Fruit fly (Drosophila melanogaster): ENCODE measurements around the gene CG10237.

The CG10237 gene

dm6 chr2L:19453381-19453780 lies 10.9 kb upstream of the CG10237 start, which contains the start of gene Top2 (continued):
- TF ChIP-seq CG13123 (GFP tag; optimal IDR thresholded peaks at IDR 0.05) = peak; percentile 47
- TF ChIP-seq CG17328 (GFP tag; IDR thresholded peaks at IDR 0.05) = no peak
- peak; percentile 30; the same call in 1 of the 2 replicates for TF ChIP-seq E2f1 (GFP tag; IDR thresholded peaks at IDR 0.05)
- TF ChIP-seq Neu2 (GFP tag; optimal IDR thresholded peaks at IDR 0.05; ENCODE audit: borderline replicate concordance) = peak; percentile 1
- TF ChIP-seq Mad (GFP tag; optimal IDR thresholded peaks at IDR 0.05) = peak; percentile 58
- peak; percentile 18 for TF ChIP-seq Hr3 (GFP tag; optimal IDR thresholded peaks at IDR 0.05)
- peak; percentile 50 for TF ChIP-seq slbo (GFP tag; IDR thresholded peaks at IDR 0.05)
- peak; percentile 39 for TF ChIP-seq Aef1 (GFP tag; IDR thresholded peaks at IDR 0.05)
- peak; percentile 9; the same call in 1 of the 2 replicates for TF ChIP-seq vvl (GFP tag; IDR thresholded peaks at IDR 0.05)
- no peak for TF ChIP-seq en (GFP tag; optimal IDR thresholded peaks at IDR 0.05)
- no peak for TF ChIP-seq ap (GFP tag; IDR thresholded peaks at IDR 0.05)
- TF ChIP-seq CG14441 (GFP tag; IDR thresholded peaks at IDR 0.05) = no peak
- TF ChIP-seq CG8089 (GFP tag; optimal IDR thresholded peaks at IDR 0.05) = peak; percentile 5
- TF ChIP-seq Hey (tag; optimal IDR thresholded peaks at IDR 0.05) = no peak
- no peak for TF ChIP-seq ara (GFP tag; IDR thresholded peaks at IDR 0.05)
- TF ChIP-seq dm (GFP tag; optimal IDR thresholded peaks at IDR 0.05) = peak; percentile 64
- peak; percentile 53; the same call in 1 of the 2 replicates for TF ChIP-seq nerfin-2 (GFP tag; IDR thresholded peaks at IDR 0.05; ENCODE audit: partially characterized antibody)
- TF ChIP-seq CG17568 (GFP tag; optimal IDR thresholded peaks at IDR 0.05) = no peak
- peak; percentile 94 for TF ChIP-seq CG1603 (tag; optimal IDR thresholded peaks at IDR 0.05)
- TF ChIP-seq CG7987 (GFP tag; optimal IDR thresholded peaks at IDR 0.05) = peak; percentile 72
- peak; percentile 94 for TF ChIP-seq CG6791 (GFP tag; IDR thresholded peaks at IDR 0.05; ENCODE audit: partially characterized antibody)
- no peak for TF ChIP-seq CG13296 (GFP tag; optimal IDR thresholded peaks at IDR 0.05)
- TF ChIP-seq CG6854 (GFP tag; optimal IDR thresholded peaks at IDR 0.05) = no peak
- no peak for TF ChIP-seq danr (GFP tag; IDR thresholded peaks at IDR 0.05)
- no peak for TF ChIP-seq CG30431 (GFP tag; optimal IDR thresholded peaks at IDR 0.05)
- peak; percentile 95 for TF ChIP-seq pita (GFP tag; optimal IDR thresholded peaks at IDR 0.05)
- no peak for TF ChIP-seq exex (tag; optimal IDR thresholded peaks at IDR 0.05)
- peak; percentile 30 for TF ChIP-seq shn (GFP tag; optimal IDR thresholded peaks at IDR 0.05)
- no peak for TF ChIP-seq Ravus (GFP tag; IDR thresholded peaks at IDR 0.05)
- TF ChIP-seq pb (GFP tag; optimal IDR thresholded peaks at IDR 0.05) = peak; percentile 37
- TF ChIP-seq CG9437 (GFP tag; optimal IDR thresholded peaks at IDR 0.05) = peak; percentile 5
- no peak for TF ChIP-seq tio (GFP tag; optimal IDR thresholded peaks at IDR 0.05)
- peak; percentile 50 to 70 for TF ChIP-seq dpn (GFP tag; optimal IDR thresholded peaks at IDR 0.05)
- peak; percentile 16 for TF ChIP-seq CG17912 (GFP tag; optimal IDR thresholded peaks at IDR 0.05)
- no peak for TF ChIP-seq eyg (GFP tag; optimal IDR thresholded peaks at IDR 0.05)
- TF ChIP-seq pho (GFP tag; optimal IDR thresholded peaks at IDR 0.05) = peak; percentile 55
- TF ChIP-seq HLH54F (GFP tag; optimal IDR thresholded peaks at IDR 0.05) = peak; percentile 40
- no peak for TF ChIP-seq CG10959 (GFP tag; IDR thresholded peaks at IDR 0.05)
- peak; percentile 2 for TF ChIP-seq Nf-YB (GFP tag; optimal IDR thresholded peaks at IDR 0.05)
- TF ChIP-seq kay (GFP tag; optimal IDR thresholded peaks at IDR 0.05) = no peak
- peak; percentile 67 for TF ChIP-seq CHES-1-like (GFP tag; optimal IDR thresholded peaks at IDR 0.05)
- peak; percentile 27 for TF ChIP-seq CG30403 (GFP tag; optimal IDR thresholded peaks at IDR 0.05)
- no peak for TF ChIP-seq CG4328 (GFP tag; optimal IDR thresholded peaks at IDR 0.05)
- TF ChIP-seq CG8765 (GFP tag; IDR thresholded peaks at IDR 0.05) = no peak
- no peak for TF ChIP-seq ttk (GFP tag; IDR thresholded peaks at IDR 0.05)
- no peak for TF ChIP-seq CG7556 (GFP tag; optimal IDR thresholded peaks at IDR 0.05)
- TF ChIP-seq CG33213 (GFP tag; optimal IDR thresholded peaks at IDR 0.05) = peak; percentile 86
- no peak; the same call in 2 of the 3 replicates for TF ChIP-seq so (GFP tag; IDR thresholded peaks at IDR 0.05)
- 0 out of 3 replicates have a peak, but pooled peaks have one; percentile 8 for TF ChIP-seq CG34422 (GFP tag; IDR thresholded peaks at IDR 0.05)
- TF ChIP-seq salm (tag; optimal IDR thresholded peaks at IDR 0.05) = no peak
- no peak for TF ChIP-seq da (GFP tag; optimal IDR thresholded peaks at IDR 0.05)
- no peak for TF ChIP-seq CG10543 (GFP tag; optimal IDR thresholded peaks at IDR 0.05)
